Worm (Caenorhabditis elegans) whole organism, L2 larva: Measurements from ENCODE around the gene ZK1240.3.

Experiments
- alr-1 ChIP-seq: fragments of 150-350 bp; optimal IDR thresholded peaks from 2 replicates; lab custom pipeline; 2014; ENCODE audit warnings: missing biosample characterization, missing genetic modification characterization
- egl-27 ChIP-seq: sonication (generic microtip); optimal IDR thresholded peaks from 3 replicates; lab custom pipeline; 2017; ENCODE audit warnings: missing biosample characterization, missing genetic modification reagents, missing genetic modification characterization
- unc-55 ChIP-seq: fragments of 150-350 bp; sonication (generic microtip); optimal IDR thresholded peaks from 3 replicates; lab custom pipeline; 2014; ENCODE audit warnings: missing biosample characterization, missing genetic modification reagents, missing genetic modification characterization
- ztf-11 ChIP-seq: sonication (generic microtip); optimal IDR thresholded peaks from 2 replicates; lab custom pipeline; 2017; ENCODE audit warnings: missing biosample characterization, missing genetic modification characterization

- no peak for TF ChIP-seq alr-1 (tag; lab: Kevin White, UChicago)
- no peak for TF ChIP-seq ztf-11 (tag; lab: Kevin White, UChicago)
- TF ChIP-seq egl-27 (tag; lab: Kevin White, UChicago): no peak
- TF ChIP-seq unc-55 (GFP tag; lab: Kevin White, UChicago): no peak
These were observed 17.8 kb upstream of the ZK1240.3 start, which contains the start of gene B0281.6 for ce11 chrII:2302330-2302729.
